Fruit fly (Drosophila melanogaster) whole organism, embryonic: ENCODE results near the gene Atg5.

Experiments
- ATbp ChIP-seq: fragments of 200-800 bp; sonication (Bioruptor generic); optimal IDR thresholded peaks from 2 replicates; lab custom pipeline; 2017; ENCODE audit warnings: missing biosample characterization, mild to moderate bottlenecking, missing genetic modification characterization, missing genetic modification reagents
- Awh ChIP-seq: fragments of 200-800 bp; sonication (Bioruptor generic); IDR thresholded peaks from 2 replicates; pipeline ENCODE4, ENCODE4 v1.3.6; 2022; ENCODE audit warnings: missing biosample characterization, missing genetic modification characterization
- CG10274 ChIP-seq: fragments of 200-800 bp; sonication (Bioruptor generic); optimal IDR thresholded peaks from 3 replicates; lab custom pipeline; 2017; ENCODE audit warnings: missing biosample characterization, mild to moderate bottlenecking, missing genetic modification characterization
- CG10543 ChIP-seq: fragments of 200-800 bp; sonication (Bioruptor generic); optimal IDR thresholded peaks from 3 replicates; lab custom pipeline; 2017; ENCODE audit warnings: missing biosample characterization, mild to moderate bottlenecking, missing genetic modification characterization, moderate library complexity
- CG10959 ChIP-seq: fragments of 200-800 bp; sonication (Bioruptor generic); IDR thresholded peaks from 2 replicates; pipeline ENCODE4 v1.3.6; 2022; ENCODE audit warnings: missing biosample characterization, missing genetic modification characterization
- CG10979 ChIP-seq: fragments of 200-800 bp; sonication (Bioruptor generic); optimal IDR thresholded peaks from 2 replicates; lab custom pipeline; 2018; ENCODE audit warnings: missing biosample characterization, mild to moderate bottlenecking, missing genetic modification characterization, moderate library complexity
- CG11695 ChIP-seq: fragments of 200-800 bp; sonication (Bioruptor generic); IDR thresholded peaks from 3 replicates; pipeline ENCODE4 v1.3.6; 2022; ENCODE audit warnings: missing biosample characterization, missing genetic modification characterization
- CG12104 ChIP-seq: fragments of 200-800 bp; sonication (Bioruptor generic); optimal IDR thresholded peaks from 3 replicates; lab custom pipeline; 2016; ENCODE audit warnings: missing biosample characterization, missing genetic modification characterization
- CG12299 ChIP-seq: fragments of 200-800 bp; sonication (Bioruptor generic); optimal IDR thresholded peaks from 2 replicates; lab custom pipeline; 2018; ENCODE audit warnings: missing biosample characterization, mild to moderate bottlenecking, missing genetic modification characterization
- CG15601 ChIP-seq: fragments of 200-800 bp; sonication (Bioruptor generic); optimal IDR thresholded peaks from 3 replicates; lab custom pipeline; 2019; ENCODE audit warnings: missing biosample characterization, mild to moderate bottlenecking, missing genetic modification characterization, moderate library complexity
- CG16779 ChIP-seq: fragments of 200-800 bp; sonication (Bioruptor generic); IDR thresholded peaks from 2 replicates; pipeline ENCODE4 v1.3.6; 2022; ENCODE audit warnings: missing biosample characterization, missing genetic modification characterization
- CG17568 ChIP-seq: fragments of 200-800 bp; sonication (Bioruptor generic); optimal IDR thresholded peaks from 2 replicates; lab custom pipeline; 2018; ENCODE audit warnings: missing biosample characterization, mild to moderate bottlenecking, missing genetic modification characterization, moderate library complexity
- CG31388 ChIP-seq: fragments of 200-800 bp; sonication (Bioruptor generic); optimal IDR thresholded peaks from 2 replicates; lab custom pipeline; 2016; ENCODE audit warnings: missing biosample characterization, missing genetic modification characterization
- CG33213 ChIP-seq: fragments of 200-800 bp; sonication (Bioruptor generic); optimal IDR thresholded peaks from 3 replicates; lab custom pipeline; 2016; ENCODE audit warnings: missing biosample characterization, missing genetic modification characterization
- CG43689 ChIP-seq: fragments of 200-800 bp; sonication (Bioruptor generic); IDR thresholded peaks from 2 replicates; pipeline ENCODE4 v1.3.6; 2022; ENCODE audit warnings: missing biosample characterization, missing genetic modification characterization
- CG4730 ChIP-seq: fragments of 200-800 bp; sonication (Bioruptor generic); IDR thresholded peaks from 2 replicates; pipeline ENCODE4 v1.3.6; 2022; ENCODE audit warnings: missing biosample characterization, missing genetic modification characterization
- CG6254 ChIP-seq: fragments of 200-800 bp; sonication (Bioruptor generic); optimal IDR thresholded peaks from 3 replicates; lab custom pipeline; 2017; ENCODE audit warnings: mild to moderate bottlenecking, missing biosample characterization, missing genetic modification reagents, missing genetic modification characterization
- CG6689 ChIP-seq: fragments of 200-800 bp; sonication (Bioruptor generic); IDR thresholded peaks from 2 replicates; pipeline ENCODE4 v1.3.6; 2022; ENCODE audit warnings: missing biosample characterization, missing genetic modification characterization
- CG6813 ChIP-seq: fragments of 200-800 bp; sonication (Bioruptor generic); optimal IDR thresholded peaks from 2 replicates; lab custom pipeline; 2017; ENCODE audit warnings: missing biosample characterization, missing genetic modification characterization, mild to moderate bottlenecking, moderate library complexity, missing genetic modification reagents
- CG8089 ChIP-seq: fragments of 200-800 bp; sonication (Bioruptor generic); optimal IDR thresholded peaks from 3 replicates; lab custom pipeline; 2016; ENCODE audit warnings: missing biosample characterization, missing genetic modification characterization
- CG9215 ChIP-seq: fragments of 200-800 bp; sonication (Bioruptor generic); IDR thresholded peaks from 2 replicates; pipeline ENCODE4 v1.3.6; 2022; ENCODE audit warnings: missing biosample characterization, missing genetic modification characterization
- CG9932 ChIP-seq: fragments of 200-800 bp; sonication (Bioruptor generic); IDR thresholded peaks from 2 replicates; pipeline ENCODE4 v1.3.6; 2022; ENCODE audit warnings: missing biosample characterization, missing genetic modification characterization
- CHES-1-like ChIP-seq: fragments of 200-800 bp; sonication (Bioruptor generic); optimal IDR thresholded peaks from 2 replicates; lab custom pipeline; 2016; ENCODE audit warnings: missing biosample characterization, missing genetic modification characterization
- CTCF ChIP-seq: fragments of 200-800 bp; sonication (Bioruptor generic); optimal IDR thresholded peaks from 2 replicates; lab custom pipeline; 2017; ENCODE audit warnings: missing biosample characterization, mild to moderate bottlenecking, missing genetic modification characterization, moderate library complexity
- Dek ChIP-seq: fragments of 200-800 bp; sonication (Bioruptor generic); optimal IDR thresholded peaks from 3 replicates; lab custom pipeline; 2019; ENCODE audit warnings: missing biosample characterization, mild to moderate bottlenecking, missing genetic modification characterization, moderate library complexity
- Dip3 ChIP-seq: fragments of 200-800 bp; sonication (Bioruptor generic); optimal IDR thresholded peaks from 3 replicates; lab custom pipeline; 2016; ENCODE audit warnings: missing biosample characterization, missing genetic modification characterization
- Dp ChIP-seq: fragments of 200-800 bp; sonication (Bioruptor generic); optimal IDR thresholded peaks from 2 replicates; lab custom pipeline; 2018; ENCODE audit warnings: missing biosample characterization, mild to moderate bottlenecking, missing genetic modification characterization, moderate library complexity
- Ets65A ChIP-seq: fragments of 200-800 bp; sonication (Bioruptor generic); peaks from one replicate; lab custom pipeline; 2016; ENCODE audit warnings: missing biosample characterization, missing genetic modification characterization
- Fer1 ChIP-seq: fragments of 200-800 bp; sonication (Bioruptor generic); optimal IDR thresholded peaks from 2 replicates; lab custom pipeline; 2017; ENCODE audit warnings: missing biosample characterization, mild to moderate bottlenecking, missing genetic modification characterization
- H15 ChIP-seq: fragments of 200-800 bp; sonication (Bioruptor generic); IDR thresholded peaks from 3 replicates; pipeline ENCODE4 v1.3.6; 2022; ENCODE audit warnings: missing biosample characterization, missing genetic modification characterization
- Lpt ChIP-seq: fragments of >200 bp; optimal IDR thresholded peaks from 2 replicates; lab custom pipeline; 2018; ENCODE audit warnings: missing biosample characterization, missing genetic modification characterization
- MBD-R2 ChIP-seq: fragments of 200-800 bp; sonication (Bioruptor generic); IDR thresholded peaks from 2 replicates; pipeline ENCODE4 v1.3.6; 2022; ENCODE audit warnings: missing biosample characterization, missing genetic modification characterization
- Mes4 ChIP-seq: fragments of 200-800 bp; sonication (Bioruptor generic); optimal IDR thresholded peaks from 2 replicates; lab custom pipeline; 2016; ENCODE audit warnings: missing biosample characterization, missing genetic modification characterization
- NC2α ChIP-seq: fragments of 200-800 bp; sonication (Bioruptor generic); optimal IDR thresholded peaks from 2 replicates; lab custom pipeline; 2016; ENCODE audit warnings: missing biosample characterization, missing genetic modification characterization
- Poxn ChIP-seq: fragments of 200-800 bp; sonication (Bioruptor generic); IDR thresholded peaks from 2 replicates; pipeline ENCODE4 v1.3.6; 2022; ENCODE audit warnings: missing biosample characterization, missing genetic modification characterization
- Spps ChIP-seq: fragments of 200-800 bp; sonication (Bioruptor generic); optimal IDR thresholded peaks from 2 replicates; lab custom pipeline; 2018; ENCODE audit warnings: missing biosample characterization, mild to moderate bottlenecking, missing genetic modification characterization
- Usf ChIP-seq: fragments of 200-800 bp; sonication (Bioruptor generic); optimal IDR thresholded peaks from 2 replicates; lab custom pipeline; 2017; ENCODE audit warnings: missing genotype, missing biosample characterization, missing genetic modification characterization
- dmrt11E ChIP-seq: fragments of 200-800 bp; sonication (Bioruptor generic); optimal IDR thresholded peaks from 3 replicates; lab custom pipeline; 2018; ENCODE audit warnings: missing biosample characterization, mild to moderate bottlenecking, missing genetic modification characterization, moderate library complexity
- ewg ChIP-seq: fragments of 200-800 bp; sonication (Bioruptor generic); optimal IDR thresholded peaks from 3 replicates; lab custom pipeline; 2017; ENCODE audit warnings: mild to moderate bottlenecking, missing biosample characterization, missing genetic modification reagents, missing genetic modification characterization
- fd3F ChIP-seq: fragments of 200-800 bp; sonication (Bioruptor generic); optimal IDR thresholded peaks from 2 replicates; lab custom pipeline; 2018; ENCODE audit warnings: missing biosample characterization, mild to moderate bottlenecking, missing genetic modification characterization, moderate library complexity
- gro ChIP-seq: fragments of 200-800 bp; sonication (Bioruptor generic); optimal IDR thresholded peaks from 2 replicates; lab custom pipeline; 2016; ENCODE audit warnings: missing biosample characterization, missing genetic modification characterization
- kah ChIP-seq: fragments of 200-800 bp; sonication (Bioruptor generic); optimal IDR thresholded peaks from 2 replicates; lab custom pipeline; 2018; ENCODE audit warnings: missing biosample characterization, mild to moderate bottlenecking, missing genetic modification characterization
- nerfin-1 ChIP-seq: fragments of 200-800 bp; sonication (Bioruptor generic); optimal IDR thresholded peaks from 3 replicates; lab custom pipeline; 2019; ENCODE audit warnings: missing biosample characterization, mild to moderate bottlenecking, missing genetic modification characterization, moderate library complexity
- ro ChIP-seq: fragments of 200-800 bp; sonication (Bioruptor generic); IDR thresholded peaks from 2 replicates; pipeline ENCODE4 v1.3.6; 2022; ENCODE audit warnings: missing biosample characterization, missing genetic modification characterization
- sens-2 ChIP-seq: fragments of 200-800 bp; sonication (Bioruptor generic); IDR thresholded peaks from 2 replicates; pipeline ENCODE4 v1.3.6; 2022; ENCODE audit warnings: missing biosample characterization, missing genetic modification characterization
- slou ChIP-seq: fragments of 200-800 bp; sonication (Bioruptor generic); optimal IDR thresholded peaks from 3 replicates; lab custom pipeline; 2016; ENCODE audit warnings: missing biosample characterization, missing genetic modification characterization
- ssp ChIP-seq: fragments of 200-800 bp; sonication (Bioruptor generic); IDR thresholded peaks from 2 replicates; pipeline ENCODE4 v1.3.6; 2022; ENCODE audit warnings: missing biosample characterization, missing genetic modification characterization
- tx ChIP-seq: fragments of 200-800 bp; sonication (Bioruptor generic); optimal IDR thresholded peaks from 2 replicates; lab custom pipeline; 2016; ENCODE audit warnings: missing biosample characterization, missing genetic modification characterization
- unpg ChIP-seq: fragments of 200-800 bp; sonication (Bioruptor generic); optimal IDR thresholded peaks from 3 replicates; lab custom pipeline; 2018; ENCODE audit warnings: missing biosample characterization, mild to moderate bottlenecking, missing genetic modification characterization, moderate library complexity
- vfl ChIP-seq: fragments of 200-800 bp; sonication (Bioruptor generic); optimal IDR thresholded peaks from 2 replicates; lab custom pipeline; 2016; ENCODE audit warnings: missing biosample characterization, missing genetic modification characterization
- zen2 ChIP-seq: fragments of 200-800 bp; sonication (Bioruptor generic); IDR thresholded peaks from 3 replicates; pipeline ENCODE4 v1.3.6; 2022; ENCODE audit warnings: missing biosample characterization, missing genetic modification characterization; ENCODE audit not compliant: partially characterized antibody
- zfh1 ChIP-seq: fragments of 200-800 bp; sonication (Bioruptor generic); IDR thresholded peaks from 3 replicates; pipeline ENCODE4 v1.3.6; 2022; ENCODE audit warnings: missing biosample characterization, missing genetic modification characterization
- zfh2 ChIP-seq: fragments of 200-800 bp; sonication (Bioruptor generic); optimal IDR thresholded peaks from 2 replicates; lab custom pipeline; 2016; ENCODE audit warnings: missing biosample characterization, missing genetic modification characterization

Gene Atg5

DNA sequence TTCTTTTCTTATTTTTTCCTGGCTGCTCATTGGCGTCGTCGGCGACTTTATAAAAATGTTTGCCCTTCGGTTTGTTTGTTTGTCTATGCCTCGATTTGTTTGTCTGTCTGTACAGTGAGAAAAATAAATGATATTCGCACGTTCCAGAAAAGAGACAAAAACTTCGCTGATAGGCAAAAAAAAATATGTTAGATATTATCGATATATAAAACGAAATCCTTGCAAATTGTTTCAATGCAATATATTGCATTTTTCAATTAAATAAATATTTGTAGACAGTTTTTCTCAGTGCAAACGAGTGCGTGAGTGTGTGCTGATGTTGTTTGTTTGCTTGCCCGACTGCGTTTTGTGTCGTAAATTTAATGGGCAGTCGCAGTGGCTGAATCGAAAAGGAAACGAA, 46.5 kb downstream of the Atg5 start (continued):
- no peak for TF ChIP-seq CG31388
- no peak for TF ChIP-seq vfl
- TF ChIP-seq H15 (GFP tag; lab: Robert Waterston, UW): no peak
- no peak for TF ChIP-seq CG4730
- TF ChIP-seq CG10274 (GFP tag; lab: Kevin White, UChicago): no peak
- TF ChIP-seq Awh (GFP tag; lab: Robert Waterston, UW): 0 out of 2 replicates have a peak, but pooled peaks have one; percentile 28
- no peak for TF ChIP-seq CG9932 (GFP tag; lab: Robert Waterston, UW)
- TF ChIP-seq nerfin-1: peak; percentile 61
- peak; percentile 47 for TF ChIP-seq CG33213 (GFP tag; lab: Kevin White, UChicago)
- peak; percentile 18 for TF ChIP-seq gro (GFP tag; lab: Kevin White, UChicago)
- peak; percentile 24 for TF ChIP-seq CG12104 (GFP tag; lab: Kevin White, UChicago)
- peak; percentile 74 for TF ChIP-seq CG10959
- TF ChIP-seq CG6254 (GFP tag; lab: Kevin White, UChicago): peak; percentile 55
- peak; percentile 10 for TF ChIP-seq CHES-1-like
- no peak for TF ChIP-seq fd3F (GFP tag; lab: Kevin White, UChicago)
- TF ChIP-seq Poxn (GFP tag; lab: Robert Waterston, UW): no peak
- TF ChIP-seq slou (GFP tag; lab: Kevin White, UChicago): peak; percentile 35
- no peak for TF ChIP-seq CG8089 (GFP tag; lab: Kevin White, UChicago)
- no peak for TF ChIP-seq MBD-R2 (GFP tag; lab: Robert Waterston, UW)
- peak; percentile 82 for TF ChIP-seq zfh1 (GFP tag; lab: Robert Waterston, UW)
- TF ChIP-seq ssp (GFP tag; lab: Robert Waterston, UW): no peak
- TF ChIP-seq CG6689 (GFP tag; lab: Robert Waterston, UW): peak; percentile 58
- peak; percentile 7 for TF ChIP-seq CTCF (GFP tag; lab: Kevin White, UChicago)
- no peak for TF ChIP-seq CG10543 (GFP tag; lab: Kevin White, UChicago)
- no peak for TF ChIP-seq zen2
- no peak for TF ChIP-seq CG43689 (GFP tag; lab: Robert Waterston, UW)
- TF ChIP-seq CG6813: peak; percentile 75
- TF ChIP-seq unpg (GFP tag; lab: Kevin White, UChicago): peak; percentile 70
- no peak for TF ChIP-seq ro (GFP tag; lab: Robert Waterston, UW)
- no peak for TF ChIP-seq ewg
- TF ChIP-seq kah: no peak
- TF ChIP-seq Dp (GFP tag; lab: Kevin White, UChicago): no peak
- peak; percentile 52 for TF ChIP-seq Fer1 (GFP tag; lab: Kevin White, UChicago)
- TF ChIP-seq CG17568: peak; percentile 43
- TF ChIP-seq Dip3 (GFP tag; lab: Kevin White, UChicago): peak; percentile 8
- no peak for TF ChIP-seq Lpt (GFP tag; lab: Kevin White, UChicago)
- 0 out of 2 replicates have a peak, but pooled peaks have one; percentile 5 for TF ChIP-seq sens-2
- no peak for TF ChIP-seq Ets65A
- TF ChIP-seq ATbp: peak; percentile 44
- TF ChIP-seq Usf (GFP tag; lab: Kevin White, UChicago): no peak
- TF ChIP-seq CG16779 (GFP tag; lab: Robert Waterston, UW): no peak
- TF ChIP-seq tx (GFP tag; lab: Kevin White, UChicago): no peak
- TF ChIP-seq Spps: peak; percentile 62
- no peak for TF ChIP-seq NC2α
- TF ChIP-seq CG12299 (tag; lab: Kevin White, UChicago): peak; percentile 49
- peak; percentile 8 for TF ChIP-seq Dek (tag; lab: Kevin White, UChicago)
- peak; percentile 58 for TF ChIP-seq CG15601 (tag; lab: Kevin White, UChicago)
- no peak for TF ChIP-seq CG9215
- no peak for TF ChIP-seq CG11695 (GFP tag; lab: Robert Waterston, UW)
- TF ChIP-seq zfh2 (GFP tag; lab: Kevin White, UChicago): peak; percentile 5
- TF ChIP-seq dmrt11E (tag; lab: Kevin White, UChicago): peak; percentile 90
- TF ChIP-seq CG10979 (tag; lab: Kevin White, UChicago): peak; percentile 84
- peak; percentile 31 for TF ChIP-seq Mes4 (GFP tag; lab: Kevin White, UChicago)
